Fruit fly (Drosophila melanogaster) whole organism, embryonic: Measurements from ENCODE around the gene Acp32CD.

Source experiments
- Abd-B ChIP-seq: fragments of 200-800 bp; sonication (Bioruptor generic); optimal IDR thresholded peaks from 2 replicates; lab custom pipeline; 2018; ENCODE audit warnings: missing biosample characterization, mild to moderate bottlenecking, missing genetic modification characterization, moderate library complexity
- Ada2b ChIP-seq: fragments of 200-800 bp; sonication (Bioruptor generic); IDR thresholded peaks from 2 replicates; pipeline ENCODE4 v1.3.6; 2022; ENCODE audit warnings: missing biosample characterization, missing genetic modification characterization
- CG10147 ChIP-seq: fragments of 200-800 bp; sonication (Bioruptor generic); optimal IDR thresholded peaks from 2 replicates; lab custom pipeline; 2019; ENCODE audit warnings: missing biosample characterization, mild to moderate bottlenecking, missing genetic modification characterization, moderate library complexity
- CG10431 ChIP-seq: fragments of 200-800 bp; sonication (Bioruptor generic); optimal IDR thresholded peaks from 3 replicates; lab custom pipeline; 2018; ENCODE audit warnings: missing biosample characterization, mild to moderate bottlenecking, missing genetic modification characterization
- CG10543 ChIP-seq: fragments of 200-800 bp; sonication (Bioruptor generic); optimal IDR thresholded peaks from 3 replicates; lab custom pipeline; 2017; ENCODE audit warnings: missing biosample characterization, mild to moderate bottlenecking, missing genetic modification characterization, moderate library complexity
- CG12104 ChIP-seq: fragments of 200-800 bp; sonication (Bioruptor generic); optimal IDR thresholded peaks from 3 replicates; lab custom pipeline; 2016; ENCODE audit warnings: missing biosample characterization, missing genetic modification characterization
- CG12219 ChIP-seq: fragments of 200-800 bp; sonication (Bioruptor generic); optimal IDR thresholded peaks from 3 replicates; lab custom pipeline; 2018; ENCODE audit warnings: missing biosample characterization, mild to moderate bottlenecking, missing genetic modification characterization
- CG13894 ChIP-seq: fragments of 200-800 bp; sonication (Bioruptor generic); optimal IDR thresholded peaks from 3 replicates; lab custom pipeline; 2018; ENCODE audit warnings: missing biosample characterization, mild to moderate bottlenecking, missing genetic modification characterization, moderate library complexity
- CG14441 ChIP-seq: fragments of 200-800 bp; sonication (Bioruptor generic); IDR thresholded peaks from 2 replicates; pipeline ENCODE4 v1.3.6; 2022; ENCODE audit warnings: missing biosample characterization, missing genetic modification characterization
- CG15011 ChIP-seq: fragments of 200-800 bp; sonication (Bioruptor generic); optimal IDR thresholded peaks from 3 replicates; lab custom pipeline; 2018; ENCODE audit warnings: missing biosample characterization, mild to moderate bottlenecking, missing genetic modification characterization
- CG15269 ChIP-seq: fragments of 200-800 bp; sonication (Bioruptor generic); optimal IDR thresholded peaks from 2 replicates; lab custom pipeline; 2018; ENCODE audit warnings: missing biosample characterization, mild to moderate bottlenecking, missing genetic modification characterization, moderate library complexity
- CG15696 ChIP-seq: fragments of 200-800 bp; sonication (Bioruptor generic); optimal IDR thresholded peaks from 2 replicates; lab custom pipeline; 2019; ENCODE audit warnings: missing biosample characterization, mild to moderate bottlenecking, missing genetic modification characterization, moderate library complexity
- CG17359 ChIP-seq: fragments of 200-800 bp; sonication (Bioruptor generic); optimal IDR thresholded peaks from 3 replicates; lab custom pipeline; 2018; ENCODE audit warnings: missing biosample characterization, mild to moderate bottlenecking, missing genetic modification characterization, moderate library complexity
- CG1832 ChIP-seq: fragments of 200-800 bp; sonication (Bioruptor generic); optimal IDR thresholded peaks from 2 replicates; lab custom pipeline; 2017; ENCODE audit warnings: missing biosample characterization, mild to moderate bottlenecking, missing genetic modification characterization, inconsistent platforms
- CG31224 ChIP-seq: fragments of 200-800 bp; sonication (Bioruptor generic); IDR thresholded peaks from 2 replicates; pipeline ENCODE4 v1.3.6; 2022; ENCODE audit warnings: missing biosample characterization, missing genetic modification characterization
- CG33557 ChIP-seq: fragments of 200-800 bp; sonication (Bioruptor generic); optimal IDR thresholded peaks from 2 replicates; lab custom pipeline; 2019; ENCODE audit warnings: missing biosample characterization, mild to moderate bottlenecking, missing genetic modification characterization, moderate library complexity
- CG3838 ChIP-seq: fragments of 200-800 bp; sonication (Bioruptor generic); optimal IDR thresholded peaks from 3 replicates; lab custom pipeline; 2016; ENCODE audit warnings: missing biosample characterization, missing genetic modification characterization
- CG9727 ChIP-seq: fragments of 200-800 bp; sonication (Bioruptor generic); optimal IDR thresholded peaks from 3 replicates; lab custom pipeline; 2017; ENCODE audit warnings: missing biosample characterization, mild to moderate bottlenecking, missing genetic modification characterization
- CG9932 ChIP-seq: fragments of 200-800 bp; sonication (Bioruptor generic); IDR thresholded peaks from 2 replicates; pipeline ENCODE4 v1.3.6; 2022; ENCODE audit warnings: missing biosample characterization, missing genetic modification characterization
- Dad ChIP-seq: fragments of 200-800 bp; sonication (Bioruptor generic); optimal IDR thresholded peaks from 3 replicates; lab custom pipeline; 2016; ENCODE audit warnings: missing biosample characterization, missing genetic modification characterization
- Dek ChIP-seq: fragments of 200-800 bp; sonication (Bioruptor generic); optimal IDR thresholded peaks from 3 replicates; lab custom pipeline; 2019; ENCODE audit warnings: missing biosample characterization, mild to moderate bottlenecking, missing genetic modification characterization, moderate library complexity
- Dll ChIP-seq: fragments of 200-800 bp; sonication (Bioruptor generic); IDR thresholded peaks from 4 replicates; pipeline ENCODE4 v1.3.6; 2022; ENCODE audit warnings: missing biosample characterization, missing genetic modification characterization; ENCODE audit not compliant: partially characterized antibody
- Dp ChIP-seq: fragments of 200-800 bp; sonication (Bioruptor generic); optimal IDR thresholded peaks from 2 replicates; lab custom pipeline; 2018; ENCODE audit warnings: missing biosample characterization, mild to moderate bottlenecking, missing genetic modification characterization, moderate library complexity
- Fer2 ChIP-seq: fragments of 200-800 bp; sonication (Bioruptor generic); optimal IDR thresholded peaks from 2 replicates; lab custom pipeline; 2018; ENCODE audit warnings: missing biosample characterization, mild to moderate bottlenecking, missing genetic modification characterization, moderate library complexity
- H15 ChIP-seq: fragments of 200-800 bp; sonication (Bioruptor generic); IDR thresholded peaks from 3 replicates; pipeline ENCODE4 v1.3.6; 2022; ENCODE audit warnings: missing biosample characterization, missing genetic modification characterization
- Lpt ChIP-seq: fragments of >200 bp; optimal IDR thresholded peaks from 2 replicates; lab custom pipeline; 2018; ENCODE audit warnings: missing biosample characterization, missing genetic modification characterization
- Max ChIP-seq: fragments of 200-800 bp; sonication (Bioruptor generic); optimal IDR thresholded peaks from 2 replicates; lab custom pipeline; 2016; ENCODE audit warnings: missing biosample characterization, mild to moderate bottlenecking, missing genetic modification characterization
- Nf-YA ChIP-seq: fragments of 200-800 bp; sonication (Bioruptor generic); IDR thresholded peaks from 2 replicates; pipeline ENCODE4 v1.3.6; 2022; ENCODE audit warnings: missing biosample characterization, missing genetic modification characterization
- Opbp ChIP-seq: fragments of 200-800 bp; sonication (Bioruptor generic); IDR thresholded peaks from 3 replicates; pipeline ENCODE4 v1.3.6; 2022; ENCODE audit warnings: missing biosample characterization, missing genetic modification characterization; ENCODE audit not compliant: partially characterized antibody
- Scr ChIP-seq: fragments of 200-800 bp; sonication (Bioruptor generic); IDR thresholded peaks from 2 replicates; pipeline ENCODE4 v1.3.6; 2022; ENCODE audit warnings: missing biosample characterization, missing genetic modification characterization; ENCODE audit not compliant: partially characterized antibody
- Sox102F ChIP-seq: fragments of 200-800 bp; sonication (Bioruptor generic); optimal IDR thresholded peaks from 2 replicates; lab custom pipeline; 2018; ENCODE audit warnings: missing biosample characterization, mild to moderate bottlenecking, missing genetic modification characterization, moderate library complexity
- Xbp1 ChIP-seq: fragments of 200-800 bp; sonication (Bioruptor generic); optimal IDR thresholded peaks from 3 replicates; lab custom pipeline; 2016; ENCODE audit warnings: missing biosample characterization, mild to moderate bottlenecking, missing genetic modification characterization
- ci ChIP-seq: fragments of 200-800 bp; sonication (Bioruptor generic); IDR thresholded peaks from 3 replicates; pipeline ENCODE4 v1.3.6; 2022; ENCODE audit warnings: missing biosample characterization, missing genetic modification characterization
- crol ChIP-seq: fragments of 200-800 bp; sonication (Bioruptor generic); IDR thresholded peaks from 2 replicates; pipeline ENCODE4 v1.3.6; 2022; ENCODE audit warnings: missing biosample characterization, missing genetic modification characterization
- ems ChIP-seq: fragments of 200-800 bp; sonication (Bioruptor generic); optimal IDR thresholded peaks from 3 replicates; lab custom pipeline; 2016; ENCODE audit warnings: missing biosample characterization, missing genetic modification characterization
- ewg ChIP-seq: fragments of 200-800 bp; sonication (Bioruptor generic); optimal IDR thresholded peaks from 3 replicates; lab custom pipeline; 2017; ENCODE audit warnings: mild to moderate bottlenecking, missing biosample characterization, missing genetic modification reagents, missing genetic modification characterization
- eyg ChIP-seq: fragments of 200-800 bp; sonication (Bioruptor generic); optimal IDR thresholded peaks from 3 replicates; lab custom pipeline; 2016; ENCODE audit warnings: missing biosample characterization, missing genetic modification characterization
- knrl ChIP-seq: fragments of 200-800 bp; sonication (Bioruptor generic); IDR thresholded peaks from 3 replicates; pipeline ENCODE4 v1.3.6; 2022; ENCODE audit warnings: missing biosample characterization, missing genetic modification characterization; ENCODE audit not compliant: partially characterized antibody
- lov ChIP-seq, 2 experiments: fragments of 200-800 bp in 1 of 2; fragments of >200 bp in 1 of 2; sonication (Bioruptor generic) in 1 of 2; IDR thresholded peaks in 1 of 2; optimal IDR thresholded peaks in 1 of 2; 2 replicates in 1 of 2; 3 replicates in 1 of 2; pipeline versions ENCODE4 v1.3.6 to Lab custom; 2017 to 2022; ENCODE audit warnings: missing biosample characterization in 1 of 2, missing genetic modification characterization in 1 of 2
- mam ChIP-seq: fragments of 200-800 bp; sonication (Bioruptor generic); optimal IDR thresholded peaks from 3 replicates; lab custom pipeline; 2016; ENCODE audit warnings: missing biosample characterization, missing genetic modification characterization
- p53 ChIP-seq: fragments of 200-800 bp; sonication (Bioruptor generic); optimal IDR thresholded peaks from 2 replicates; lab custom pipeline; 2016; ENCODE audit warnings: missing biosample characterization, missing genetic modification characterization
- ranshi ChIP-seq: fragments of 200-800 bp; sonication (Bioruptor generic); IDR thresholded peaks from 2 replicates; pipeline ENCODE4 v1.3.6; 2022; ENCODE audit warnings: missing biosample characterization, missing genetic modification characterization
- sens-2 ChIP-seq: fragments of 200-800 bp; sonication (Bioruptor generic); IDR thresholded peaks from 2 replicates; pipeline ENCODE4 v1.3.6; 2022; ENCODE audit warnings: missing biosample characterization, missing genetic modification characterization
- sna ChIP-seq: fragments of 200-800 bp; sonication (Bioruptor generic); IDR thresholded peaks from 2 replicates; pipeline ENCODE4 v1.3.6; 2022; ENCODE audit warnings: missing biosample characterization, missing genetic modification characterization; ENCODE audit not compliant: partially characterized antibody
- sr ChIP-seq: fragments of 200-800 bp; sonication (Bioruptor generic); IDR thresholded peaks from 3 replicates; pipeline ENCODE4 v1.3.6; 2022; ENCODE audit warnings: missing biosample characterization, missing genetic modification characterization
- tap ChIP-seq: fragments of 200-800 bp; optimal IDR thresholded peaks from 3 replicates; lab custom pipeline; 2019; ENCODE audit warnings: missing biosample characterization, mild to moderate bottlenecking, missing genetic modification characterization, moderate library complexity
- toy ChIP-seq: fragments of 200-800 bp; sonication (Bioruptor generic); IDR thresholded peaks from 2 replicates; pipeline ENCODE4 v1.3.6; 2022; ENCODE audit warnings: missing biosample characterization, missing genetic modification characterization
- ttk ChIP-seq: fragments of 200-800 bp; sonication (Bioruptor generic); IDR thresholded peaks from 2 replicates; pipeline ENCODE4 v2.1.2; 2022; ENCODE audit warnings: missing biosample characterization, missing genetic modification characterization

The Acp32CD gene

dm6 chr2L:11057333-11058110, 42.1 kb downstream of the Acp32CD start (continued):
- TF ChIP-seq CG10543, result peak; percentile 69
- TF ChIP-seq H15 (GFP tag; lab: Robert Waterston, UW), result no peak; the same call in 2 of the 3 replicates
- TF ChIP-seq lov (optimal IDR thresholded peaks at IDR 0.05; lab: Kevin White, UChicago), result no peak
- no peak; the same call in 2 of the 3 replicates for TF ChIP-seq lov (GFP tag; IDR thresholded peaks at IDR 0.05; lab: Robert Waterston, UW)
- TF ChIP-seq Dek, result peak; percentile 27
- peak; percentile 68 for TF ChIP-seq CG10147 (GFP tag; lab: Kevin White, UChicago)
- peak; percentile 46 for TF ChIP-seq mam
- peak; percentile 59 for TF ChIP-seq CG14441 (GFP tag; lab: Robert Waterston, UW)
- TF ChIP-seq Xbp1 (GFP tag; lab: Kevin White, UChicago), result peak; percentile 80
- TF ChIP-seq eyg (GFP tag; lab: Kevin White, UChicago), result no peak
- TF ChIP-seq Fer2 (tag; lab: Kevin White, UChicago), result peak; percentile 23
- TF ChIP-seq Lpt (GFP tag; lab: Kevin White, UChicago), result no peak
- TF ChIP-seq ems (GFP tag; lab: Kevin White, UChicago), result peak; percentile 42
- peak; percentile 54 for TF ChIP-seq ewg (GFP tag; lab: Kevin White, UChicago)
- TF ChIP-seq sr (GFP tag; lab: Robert Waterston, UW), result peak; percentile 40; the same call in 1 of the 3 replicates
- peak; percentile 52 for TF ChIP-seq Dad
- TF ChIP-seq CG33557 (GFP tag; lab: Kevin White, UChicago), result peak; percentile 67
- no peak for TF ChIP-seq CG15011
- TF ChIP-seq Max, result peak; percentile 33
- peak; percentile 55 for TF ChIP-seq CG17359
- peak; percentile 66 for TF ChIP-seq Abd-B (GFP tag; lab: Kevin White, UChicago)
- TF ChIP-seq Dp (GFP tag; lab: Kevin White, UChicago), result no peak
- no peak for TF ChIP-seq CG1832 (GFP tag; lab: Kevin White, UChicago)
- TF ChIP-seq ttk, result peak; percentile 72
- TF ChIP-seq Ada2b (GFP tag; lab: Robert Waterston, UW), result peak; percentile 64
- peak; percentile 74 for TF ChIP-seq CG9932 (GFP tag; lab: Robert Waterston, UW)
- peak; percentile 77 for TF ChIP-seq CG9727 (GFP tag; lab: Kevin White, UChicago)
- TF ChIP-seq CG3838, result no peak
- TF ChIP-seq tap (tag; lab: Kevin White, UChicago), result peak; percentile 47
- no peak for TF ChIP-seq Scr (GFP tag; lab: Robert Waterston, UW)
- no peak for TF ChIP-seq CG31224 (GFP tag; lab: Robert Waterston, UW)
- TF ChIP-seq Nf-YA (GFP tag; lab: Robert Waterston, UW), result no peak
- no peak for TF ChIP-seq CG13894 (tag; lab: Kevin White, UChicago)
- TF ChIP-seq ci (GFP tag; lab: Robert Waterston, UW), result peak; percentile 61
- TF ChIP-seq crol, result peak; percentile 6; the same call in 1 of the 2 replicates
- TF ChIP-seq Dll (GFP tag; lab: Robert Waterston, UW), result no peak
- no peak for TF ChIP-seq sna (GFP tag; lab: Robert Waterston, UW)
- TF ChIP-seq CG15269 (tag; lab: Kevin White, UChicago), result peak; percentile 81
- TF ChIP-seq Sox102F (GFP tag; lab: Kevin White, UChicago), result peak; percentile 72
- TF ChIP-seq ranshi (GFP tag; lab: Robert Waterston, UW), result peak; percentile 33
- TF ChIP-seq toy, result no peak
- TF ChIP-seq CG15696, result no peak
- TF ChIP-seq sens-2 (GFP tag; lab: Robert Waterston, UW), result no peak
- TF ChIP-seq CG12104 (GFP tag; lab: Kevin White, UChicago), result peak; percentile 62
- TF ChIP-seq Opbp, result no peak
- TF ChIP-seq knrl (GFP tag; lab: Robert Waterston, UW), result no peak
- peak; percentile 74 for TF ChIP-seq CG12219 (GFP tag; lab: Kevin White, UChicago)
- TF ChIP-seq p53 (GFP tag; lab: Kevin White, UChicago), result no peak
- TF ChIP-seq CG10431 (GFP tag; lab: Kevin White, UChicago), result peak; percentile 3
